Fruit fly (Drosophila melanogaster) whole organism, embryonic: ENCODE results near the gene armi.

ENCODE experiments used
- Abd-B ChIP-seq: fragments of 200-800 bp; sonication (Bioruptor generic); optimal IDR thresholded peaks from 2 replicates; lab custom pipeline; 2018; ENCODE audit warnings: missing biosample characterization, mild to moderate bottlenecking, missing genetic modification characterization, moderate library complexity
- Atf6 ChIP-seq: fragments of 200-800 bp; sonication (Bioruptor generic); IDR thresholded peaks from 2 replicates; pipeline ENCODE4 v1.3.6; 2022; ENCODE audit warnings: missing biosample characterization, missing genetic modification characterization
- CG10267 ChIP-seq: fragments of 200-800 bp; sonication (Bioruptor generic); optimal IDR thresholded peaks from 2 replicates; lab custom pipeline; 2018; ENCODE audit warnings: missing biosample characterization, mild to moderate bottlenecking, missing genetic modification characterization, moderate library complexity
- CG10959 ChIP-seq: fragments of 200-800 bp; sonication (Bioruptor generic); IDR thresholded peaks from 2 replicates; pipeline ENCODE4 v1.3.6; 2022; ENCODE audit warnings: missing biosample characterization, missing genetic modification characterization
- CG11560 ChIP-seq: fragments of 200-800 bp; sonication (Bioruptor generic); IDR thresholded peaks from 3 replicates; pipeline ENCODE4 v1.3.6; 2022; ENCODE audit warnings: missing biosample characterization, missing genetic modification characterization
- CG12659 ChIP-seq: fragments of 200-800 bp; sonication (Bioruptor generic); optimal IDR thresholded peaks from 3 replicates; lab custom pipeline; 2017; ENCODE audit warnings: mild to moderate bottlenecking, missing biosample characterization, missing genetic modification reagents, missing genetic modification characterization
- CG13894 ChIP-seq: fragments of 200-800 bp; sonication (Bioruptor generic); optimal IDR thresholded peaks from 3 replicates; lab custom pipeline; 2018; ENCODE audit warnings: missing biosample characterization, mild to moderate bottlenecking, missing genetic modification characterization, moderate library complexity
- CG15269 ChIP-seq: fragments of 200-800 bp; sonication (Bioruptor generic); optimal IDR thresholded peaks from 2 replicates; lab custom pipeline; 2018; ENCODE audit warnings: missing biosample characterization, mild to moderate bottlenecking, missing genetic modification characterization, moderate library complexity
- CG1603 ChIP-seq: fragments of 200-800 bp; sonication (Bioruptor generic); optimal IDR thresholded peaks from 2 replicates; lab custom pipeline; 2019; ENCODE audit warnings: missing biosample characterization, mild to moderate bottlenecking, missing genetic modification characterization, moderate library complexity
- CG17802 ChIP-seq: fragments of 200-800 bp; sonication (Bioruptor generic); optimal IDR thresholded peaks from 2 replicates; lab custom pipeline; 2018; ENCODE audit warnings: missing biosample characterization, mild to moderate bottlenecking, missing genetic modification characterization, moderate library complexity
- CG30020 ChIP-seq: fragments of 200-800 bp; optimal IDR thresholded peaks from 2 replicates; lab custom pipeline; 2019; ENCODE audit warnings: missing biosample characterization, mild to moderate bottlenecking, missing genetic modification characterization, moderate library complexity
- CG30403 ChIP-seq: fragments of 200-800 bp; sonication (Bioruptor generic); optimal IDR thresholded peaks from 3 replicates; lab custom pipeline; 2016; ENCODE audit warnings: missing biosample characterization, missing genetic modification characterization
- CG31388 ChIP-seq: fragments of 200-800 bp; sonication (Bioruptor generic); optimal IDR thresholded peaks from 2 replicates; lab custom pipeline; 2016; ENCODE audit warnings: missing biosample characterization, missing genetic modification characterization
- CG3847 ChIP-seq: fragments of 200-800 bp; sonication (Bioruptor generic); IDR thresholded peaks from 2 replicates; pipeline ENCODE4 v1.3.6; 2022; ENCODE audit warnings: missing biosample characterization, missing genetic modification characterization
- CG4404 ChIP-seq: fragments of 200-800 bp; sonication (Bioruptor generic); IDR thresholded peaks from 2 replicates; pipeline ENCODE4 v1.3.6; 2022; ENCODE audit warnings: missing biosample characterization, missing genetic modification characterization
- CG4820 ChIP-seq: fragments of 200-800 bp; sonication (Bioruptor generic); optimal IDR thresholded peaks from 3 replicates; lab custom pipeline; 2016; ENCODE audit warnings: missing biosample characterization, missing genetic modification characterization
- CG5245 ChIP-seq: fragments of 200-800 bp; sonication (Bioruptor generic); optimal IDR thresholded peaks from 3 replicates; lab custom pipeline; 2016; ENCODE audit warnings: missing biosample characterization, missing genetic modification characterization
- CG6254 ChIP-seq: fragments of 200-800 bp; sonication (Bioruptor generic); optimal IDR thresholded peaks from 3 replicates; lab custom pipeline; 2017; ENCODE audit warnings: mild to moderate bottlenecking, missing biosample characterization, missing genetic modification reagents, missing genetic modification characterization
- CG7745 ChIP-seq: fragments of 200-800 bp; sonication (Bioruptor generic); optimal IDR thresholded peaks from 2 replicates; lab custom pipeline; 2018; ENCODE audit warnings: missing biosample characterization, mild to moderate bottlenecking, missing genetic modification characterization, moderate library complexity
- CoRest ChIP-seq: fragments of 200-800 bp; sonication (Bioruptor generic); optimal IDR thresholded peaks from 3 replicates; lab custom pipeline; 2018; ENCODE audit warnings: missing biosample characterization, mild to moderate bottlenecking, missing genetic modification characterization, moderate library complexity
- Deaf1 ChIP-seq: fragments of 200-800 bp; optimal IDR thresholded peaks from 3 replicates; lab custom pipeline; 2019; ENCODE audit warnings: missing biosample characterization, mild to moderate bottlenecking, missing genetic modification characterization, moderate library complexity
- Dll ChIP-seq: fragments of 200-800 bp; sonication (Bioruptor generic); IDR thresholded peaks from 4 replicates; pipeline ENCODE4 v1.3.6; 2022; ENCODE audit warnings: missing biosample characterization, missing genetic modification characterization; ENCODE audit not compliant: partially characterized antibody
- Dref ChIP-seq: fragments of 200-800 bp; sonication (Bioruptor generic); IDR thresholded peaks from 2 replicates; pipeline ENCODE4 v1.3.6; 2022; ENCODE audit warnings: missing biosample characterization, missing genetic modification characterization
- Ets65A ChIP-seq: fragments of 200-800 bp; sonication (Bioruptor generic); peaks from one replicate; lab custom pipeline; 2016; ENCODE audit warnings: missing biosample characterization, missing genetic modification characterization
- Gsc ChIP-seq: fragments of 200-800 bp; sonication (Bioruptor generic); IDR thresholded peaks from 2 replicates; pipeline ENCODE4 v1.3.6; 2022; ENCODE audit warnings: missing biosample characterization, missing genetic modification characterization
- HLH54F ChIP-seq: fragments of 200-800 bp; sonication (Bioruptor generic); optimal IDR thresholded peaks from 3 replicates; lab custom pipeline; 2016; ENCODE audit warnings: missing biosample characterization, missing genetic modification characterization
- Lim3 ChIP-seq: fragments of 200-800 bp; sonication (Bioruptor generic); IDR thresholded peaks from 2 replicates; pipeline ENCODE4 v1.3.6; 2022; ENCODE audit warnings: missing biosample characterization, missing genetic modification characterization
- MBD-R2 ChIP-seq: fragments of 200-800 bp; sonication (Bioruptor generic); IDR thresholded peaks from 2 replicates; pipeline ENCODE4 v1.3.6; 2022; ENCODE audit warnings: missing biosample characterization, missing genetic modification characterization
- Med ChIP-seq: fragments of 200-800 bp; sonication (Bioruptor generic); peaks from one replicate; lab custom pipeline; 2016; ENCODE audit warnings: missing biosample characterization, missing genetic modification characterization, mild to moderate bottlenecking, inconsistent platforms, moderate library complexity
- Meics ChIP-seq: fragments of 200-800 bp; sonication (Bioruptor generic); optimal IDR thresholded peaks from 2 replicates; lab custom pipeline; 2017; ENCODE audit warnings: missing biosample characterization, mild to moderate bottlenecking, missing genetic modification characterization
- Rfx ChIP-seq: fragments of 200-800 bp; sonication (Bioruptor generic); IDR thresholded peaks from 2 replicates; pipeline ENCODE4 v1.3.6; 2022; ENCODE audit warnings: missing biosample characterization, missing genetic modification characterization
- Rx ChIP-seq: fragments of 200-800 bp; sonication (Bioruptor generic); IDR thresholded peaks from 2 replicates; pipeline ENCODE4 v1.3.6; 2022; ENCODE audit warnings: missing biosample characterization, missing genetic modification characterization
- Sry-β ChIP-seq: fragments of 200-800 bp; sonication (Bioruptor generic); optimal IDR thresholded peaks from 2 replicates; lab custom pipeline; 2018; ENCODE audit warnings: missing biosample characterization, mild to moderate bottlenecking, missing genetic modification characterization, moderate library complexity
- Taf1 ChIP-seq: fragments of 200-800 bp; sonication (Bioruptor generic); IDR thresholded peaks from 2 replicates; pipeline ENCODE4 v1.3.6; 2022; ENCODE audit warnings: missing biosample characterization, missing genetic modification characterization
- ato ChIP-seq: fragments of 200-800 bp; sonication (Bioruptor generic); IDR thresholded peaks from 2 replicates; pipeline ENCODE4 v1.3.6; 2022; ENCODE audit warnings: missing biosample characterization, missing genetic modification characterization; ENCODE audit not compliant: partially characterized antibody
- bowl ChIP-seq: fragments of 200-800 bp; sonication (Bioruptor generic); IDR thresholded peaks from 2 replicates; pipeline ENCODE4 v1.3.6; 2022; ENCODE audit warnings: missing biosample characterization, missing genetic modification characterization
- dati ChIP-seq: fragments of 200-800 bp; sonication (Bioruptor generic); IDR thresholded peaks from 2 replicates; pipeline ENCODE4 v1.3.6; 2022; ENCODE audit warnings: missing biosample characterization, missing genetic modification characterization
- dysf ChIP-seq: fragments of 200-800 bp; sonication (Bioruptor generic); IDR thresholded peaks from 3 replicates; pipeline ENCODE4 v1.3.6; 2022; ENCODE audit warnings: missing biosample characterization, missing genetic modification characterization
- eyg ChIP-seq: fragments of 200-800 bp; sonication (Bioruptor generic); optimal IDR thresholded peaks from 3 replicates; lab custom pipeline; 2016; ENCODE audit warnings: missing biosample characterization, missing genetic modification characterization
- ftz-f1 ChIP-seq: fragments of 200-800 bp; sonication (Bioruptor generic); optimal IDR thresholded peaks from 2 replicates; lab custom pipeline; 2016; ENCODE audit warnings: missing biosample characterization, missing genetic modification characterization
- grau ChIP-seq: fragments of 200-800 bp; optimal IDR thresholded peaks from 3 replicates; lab custom pipeline; 2019; ENCODE audit warnings: missing biosample characterization, mild to moderate bottlenecking, missing genetic modification characterization, moderate library complexity
- gro ChIP-seq: fragments of 200-800 bp; sonication (Bioruptor generic); optimal IDR thresholded peaks from 2 replicates; lab custom pipeline; 2016; ENCODE audit warnings: missing biosample characterization, missing genetic modification characterization
- hbn ChIP-seq: fragments of 200-800 bp; sonication (Bioruptor generic); IDR thresholded peaks from 2 replicates; pipeline ENCODE4 v1.3.6; 2022; ENCODE audit warnings: missing biosample characterization, missing genetic modification characterization; ENCODE audit not compliant: partially characterized antibody
- klu ChIP-seq: fragments of 200-800 bp; sonication (Bioruptor generic); IDR thresholded peaks from 2 replicates; pipeline ENCODE4 v1.3.6; 2022; ENCODE audit warnings: missing biosample characterization, missing genetic modification characterization
- peb ChIP-seq: fragments of 200-800 bp; sonication (Bioruptor generic); IDR thresholded peaks from 2 replicates; pipeline ENCODE4 v1.3.6; 2022; ENCODE audit warnings: missing biosample characterization, missing genetic modification characterization
- pum ChIP-seq: fragments of 200-800 bp; sonication (Bioruptor generic); optimal IDR thresholded peaks from 2 replicates; lab custom pipeline; 2016; ENCODE audit warnings: missing biosample characterization, missing genetic modification characterization
- salm ChIP-seq: fragments of 200-800 bp; sonication (Bioruptor generic); optimal IDR thresholded peaks from 2 replicates; lab custom pipeline; 2018; ENCODE audit warnings: missing biosample characterization, mild to moderate bottlenecking, missing genetic modification characterization
- sens ChIP-seq: fragments of 200-800 bp; sonication (Bioruptor generic); peaks from one replicate; lab custom pipeline; 2016; ENCODE audit warnings: missing biosample characterization, missing genetic modification characterization
- seq ChIP-seq: fragments of 200-800 bp; sonication (Bioruptor generic); IDR thresholded peaks from 2 replicates; pipeline ENCODE4 v1.3.6; 2022; ENCODE audit warnings: missing biosample characterization, missing genetic modification characterization
- tll ChIP-seq, 2 experiments: fragments of 200-800 bp in 1 of 2; fragments of >200 bp in 1 of 2; sonication (Bioruptor generic) in 1 of 2; optimal IDR thresholded peaks; 2 replicates each; lab custom pipeline; 2017 to 2019; ENCODE audit warnings: missing biosample characterization in 2 of 2, missing genetic modification characterization in 2 of 2, mild to moderate bottlenecking in 1 of 2, moderate library complexity in 1 of 2

The armi gene

DNA sequence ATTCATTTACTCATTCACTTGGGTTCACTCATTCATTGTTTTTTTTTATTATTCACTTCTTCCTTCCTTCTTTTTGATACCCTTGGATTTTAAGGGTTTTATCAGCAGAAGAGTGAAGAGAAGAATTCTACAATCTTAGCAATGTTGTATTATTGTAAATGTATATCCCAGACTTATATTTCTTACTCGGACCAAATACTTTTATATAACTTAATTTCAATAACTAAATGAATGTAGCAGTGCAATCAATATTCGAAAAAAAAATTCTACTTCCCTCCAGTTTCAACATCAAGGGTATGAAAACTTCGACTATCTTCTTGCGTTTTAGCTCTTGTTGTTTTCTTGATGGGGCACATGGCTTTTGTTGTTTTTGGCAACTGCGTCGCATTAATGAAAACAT is 10.7 kb upstream of the armi start (continued):
- no peak for TF ChIP-seq hbn (GFP tag; lab: Robert Waterston, UW)
- TF ChIP-seq ato (GFP tag; lab: Robert Waterston, UW) = no peak
- TF ChIP-seq Dref (GFP tag; lab: Robert Waterston, UW) = no peak
- no peak for TF ChIP-seq CG13894 (tag; lab: Kevin White, UChicago)
- TF ChIP-seq gro (GFP tag; lab: Kevin White, UChicago) = peak; percentile 8
- TF ChIP-seq CG1603 (tag; lab: Kevin White, UChicago) = no peak
- no peak for TF ChIP-seq dati (GFP tag; lab: Robert Waterston, UW)
- TF ChIP-seq pum (GFP tag; lab: Kevin White, UChicago) = no peak
- TF ChIP-seq CG17802 (tag; lab: Kevin White, UChicago) = no peak
- peak; percentile 65 for TF ChIP-seq CG15269 (tag; lab: Kevin White, UChicago)
- 0 out of 2 replicates have a peak, but pooled peaks have one; percentile 40 for TF ChIP-seq Rfx (GFP tag; lab: Robert Waterston, UW)
- TF ChIP-seq CG7745 (tag; lab: Kevin White, UChicago) = no peak
- peak; percentile 9 for TF ChIP-seq Meics (GFP tag; lab: Kevin White, UChicago)
- TF ChIP-seq Taf1 (GFP tag; lab: Robert Waterston, UW) = no peak
- TF ChIP-seq CoRest (tag; lab: Kevin White, UChicago) = peak; percentile 63
- TF ChIP-seq grau = peak; percentile 70
- no peak for TF ChIP-seq Rx (GFP tag; lab: Robert Waterston, UW)

DNA sequence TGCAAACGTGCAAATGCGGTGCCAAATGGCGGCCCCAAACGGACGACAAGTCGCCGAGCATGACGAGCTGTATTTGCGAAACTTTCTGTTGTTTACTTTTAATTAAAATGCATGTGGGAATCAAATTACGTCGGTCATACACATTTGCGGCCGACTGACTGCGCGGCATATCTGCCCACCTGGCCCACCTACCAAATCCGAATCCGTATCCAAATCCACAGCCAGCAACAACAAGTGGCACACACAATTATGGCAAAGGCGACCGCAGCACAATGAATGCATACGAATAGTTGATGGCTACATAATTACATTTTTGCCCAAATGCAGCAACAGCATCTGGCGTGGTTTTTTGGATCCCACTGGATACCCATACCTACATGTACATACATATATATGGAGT is 9.3 kb upstream of the armi start:
- TF ChIP-seq Ets65A (GFP tag; lab: Kevin White, UChicago) (peak; percentile 62), klu (GFP tag; lab: Robert Waterston, UW) (0 out of 2 replicates have a peak, but pooled peaks have one; percentile 10), CG6254 (no peak), Med (GFP tag; lab: Kevin White, UChicago) (peak; percentile 62), salm (tag; lab: Kevin White, UChicago) (no peak), CG30020 (tag; lab: Kevin White, UChicago) (no peak), peb (GFP tag; lab: Robert Waterston, UW) (no peak), CG31388 (GFP tag; lab: Kevin White, UChicago) (no peak), Dll (GFP tag; lab: Robert Waterston, UW) (no peak), MBD-R2 (GFP tag; lab: Robert Waterston, UW) (0 out of 2 replicates have a peak, but pooled peaks have one; percentile 19), CG10267 (tag; lab: Kevin White, UChicago) (no peak), CG11560 (tag; lab: Robert Waterston, UW) (0 out of 3 replicates have a peak, but pooled peaks have one; percentile 18), bowl (GFP tag; lab: Robert Waterston, UW) (no peak)

DNA sequence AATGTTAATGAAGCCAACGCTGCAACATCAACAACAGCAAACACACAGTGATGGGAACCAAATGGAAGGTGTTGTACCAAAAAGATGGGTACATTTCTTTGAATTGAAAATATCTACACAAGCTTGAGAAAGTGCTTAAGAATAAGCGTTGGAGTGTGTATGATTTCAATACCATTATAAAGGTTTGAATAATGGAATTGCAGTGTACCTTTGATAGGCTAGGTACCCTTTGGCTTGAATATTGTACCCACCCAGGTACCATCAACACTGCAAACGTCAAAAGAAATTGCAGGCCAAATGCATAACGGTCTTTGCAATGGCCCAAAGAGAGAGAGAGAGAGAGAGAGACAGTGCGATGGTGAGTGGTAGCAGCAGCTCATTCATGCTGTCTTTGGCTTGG is 8.4 kb upstream of the armi start:
- no peak for TF ChIP-seq seq
- TF ChIP-seq tll (GFP tag; optimal IDR thresholded peaks at IDR 0.05; lab: Kevin White, UChicago) = peak; percentile 11 to 26
- no peak for TF ChIP-seq Abd-B (GFP tag; lab: Kevin White, UChicago)
- TF ChIP-seq CG3847 (GFP tag; lab: Robert Waterston, UW) = no peak
- no peak for TF ChIP-seq CG5245 (GFP tag; lab: Kevin White, UChicago)
- TF ChIP-seq Atf6 (GFP tag; lab: Robert Waterston, UW) = no peak
- TF ChIP-seq eyg (GFP tag; lab: Kevin White, UChicago) = no peak
- TF ChIP-seq ftz-f1 (GFP tag; lab: Kevin White, UChicago) = no peak
- no peak for TF ChIP-seq Deaf1 (tag; lab: Kevin White, UChicago)
- TF ChIP-seq CG4404 (GFP tag; lab: Robert Waterston, UW) = no peak
- TF ChIP-seq Gsc (GFP tag; lab: Robert Waterston, UW) = no peak
- no peak for TF ChIP-seq CG30403 (GFP tag; lab: Kevin White, UChicago)
- TF ChIP-seq CG12659 (GFP tag; lab: Kevin White, UChicago) = no peak
- TF ChIP-seq Lim3 (GFP tag; lab: Robert Waterston, UW) = no peak
- TF ChIP-seq HLH54F (GFP tag; lab: Kevin White, UChicago) = no peak
- TF ChIP-seq Sry-β (GFP tag; lab: Kevin White, UChicago) = peak; percentile 9
- TF ChIP-seq sens (GFP tag; lab: Kevin White, UChicago) = peak; percentile 54
- no peak for TF ChIP-seq CG10959 (GFP tag; lab: Robert Waterston, UW)
- TF ChIP-seq dysf = no peak
- TF ChIP-seq Med (GFP tag; lab: Kevin White, UChicago) = no peak
- TF ChIP-seq CG4820 (GFP tag; lab: Kevin White, UChicago) = no peak
